Fruit fly (Drosophila melanogaster) whole organism, embryonic: ENCODE data around the gene Art3.

Source experiments
- Ada2b ChIP-seq: fragments of 200-800 bp; sonication (Bioruptor generic); IDR thresholded peaks from 2 replicates; pipeline ENCODE4 v1.3.6; 2022; ENCODE audit warnings: missing biosample characterization, missing genetic modification characterization
- BtbVII ChIP-seq: fragments of 200-800 bp; sonication (Bioruptor generic); optimal IDR thresholded peaks from 3 replicates; lab custom pipeline; 2017; ENCODE audit warnings: missing biosample characterization, mild to moderate bottlenecking, missing genetic modification characterization
- CG10267 ChIP-seq: fragments of 200-800 bp; sonication (Bioruptor generic); optimal IDR thresholded peaks from 2 replicates; lab custom pipeline; 2018; ENCODE audit warnings: missing biosample characterization, mild to moderate bottlenecking, missing genetic modification characterization, moderate library complexity
- CG10274 ChIP-seq: fragments of 200-800 bp; sonication (Bioruptor generic); optimal IDR thresholded peaks from 3 replicates; lab custom pipeline; 2017; ENCODE audit warnings: missing biosample characterization, mild to moderate bottlenecking, missing genetic modification characterization
- CG11247 ChIP-seq: fragments of 200-800 bp; sonication (Bioruptor generic); IDR thresholded peaks from 2 replicates; pipeline ENCODE4 v1.3.6; 2022; ENCODE audit warnings: missing biosample characterization, missing genetic modification characterization
- CG11398 ChIP-seq: fragments of 200-800 bp; sonication (Bioruptor generic); optimal IDR thresholded peaks from 2 replicates; lab custom pipeline; 2016; ENCODE audit warnings: missing biosample characterization, missing genetic modification characterization
- CG12391 ChIP-seq: fragments of 200-800 bp; sonication (Bioruptor generic); optimal IDR thresholded peaks from 3 replicates; lab custom pipeline; 2018; ENCODE audit warnings: missing biosample characterization, mild to moderate bottlenecking, missing genetic modification characterization, moderate library complexity
- CG13123 ChIP-seq: fragments of 200-800 bp; sonication (Bioruptor generic); optimal IDR thresholded peaks from 2 replicates; lab custom pipeline; 2016; ENCODE audit warnings: missing biosample characterization, missing genetic modification characterization
- CG14965 ChIP-seq: fragments of 200-800 bp; sonication (Bioruptor generic); optimal IDR thresholded peaks from 2 replicates; lab custom pipeline; 2016; ENCODE audit warnings: missing biosample characterization, missing genetic modification characterization, borderline replicate concordance
- CG17802 ChIP-seq: fragments of 200-800 bp; sonication (Bioruptor generic); optimal IDR thresholded peaks from 2 replicates; lab custom pipeline; 2018; ENCODE audit warnings: missing biosample characterization, mild to moderate bottlenecking, missing genetic modification characterization, moderate library complexity
- CG17829 ChIP-seq: fragments of 200-800 bp; optimal IDR thresholded peaks from 2 replicates; lab custom pipeline; 2019; ENCODE audit warnings: missing biosample characterization, mild to moderate bottlenecking, missing genetic modification characterization, moderate library complexity
- CG17912 ChIP-seq: fragments of 200-800 bp; sonication (Bioruptor generic); optimal IDR thresholded peaks from 2 replicates; lab custom pipeline; 2018; ENCODE audit warnings: missing biosample characterization, mild to moderate bottlenecking, missing genetic modification characterization
- CG2120 ChIP-seq: fragments of 200-800 bp; sonication (Bioruptor generic); optimal IDR thresholded peaks from 3 replicates; lab custom pipeline; 2016; ENCODE audit warnings: missing biosample characterization, missing genetic modification characterization
- CG2678 ChIP-seq: fragments of 200-800 bp; sonication (Bioruptor generic); optimal IDR thresholded peaks from 3 replicates; lab custom pipeline; 2019; ENCODE audit warnings: missing biosample characterization, mild to moderate bottlenecking, missing genetic modification characterization, moderate library complexity
- CG33213 ChIP-seq: fragments of 200-800 bp; sonication (Bioruptor generic); optimal IDR thresholded peaks from 3 replicates; lab custom pipeline; 2016; ENCODE audit warnings: missing biosample characterization, missing genetic modification characterization
- CG34224 ChIP-seq: fragments of 200-800 bp; sonication (Bioruptor generic); IDR thresholded peaks from 3 replicates; pipeline ENCODE4 v1.3.6; 2022; ENCODE audit warnings: missing biosample characterization, missing genetic modification characterization; ENCODE audit not compliant: partially characterized antibody
- CG4404 ChIP-seq: fragments of 200-800 bp; sonication (Bioruptor generic); IDR thresholded peaks from 2 replicates; pipeline ENCODE4 v1.3.6; 2022; ENCODE audit warnings: missing biosample characterization, missing genetic modification characterization
- CG7839 ChIP-seq: fragments of 200-800 bp; sonication (Bioruptor generic); optimal IDR thresholded peaks from 3 replicates; lab custom pipeline; 2018; ENCODE audit warnings: missing biosample characterization, mild to moderate bottlenecking, missing genetic modification characterization, moderate library complexity
- CG8290 ChIP-seq, 3 experiments: fragments of 200-800 bp; sonication (Bioruptor generic); optimal IDR thresholded peaks; 2 replicates each; lab custom pipeline; 2016 to 2019; ENCODE audit warnings: missing biosample characterization in 3 of 3, missing genetic modification characterization in 3 of 3, mild to moderate bottlenecking in 2 of 3, moderate library complexity in 1 of 3
- HLH54F ChIP-seq: fragments of 200-800 bp; sonication (Bioruptor generic); optimal IDR thresholded peaks from 3 replicates; lab custom pipeline; 2016; ENCODE audit warnings: missing biosample characterization, missing genetic modification characterization
- Hr39 ChIP-seq: fragments of >200 bp; optimal IDR thresholded peaks from 2 replicates; lab custom pipeline; 2017
- Hr51 ChIP-seq, 2 experiments: fragments of 200-800 bp; sonication (Bioruptor generic); optimal IDR thresholded peaks; 2 replicates in 1 of 2; 3 replicates in 1 of 2; lab custom pipeline; 2016 to 2018; ENCODE audit warnings: missing biosample characterization in 2 of 2, missing genetic modification characterization in 2 of 2, mild to moderate bottlenecking in 1 of 2, moderate library complexity in 1 of 2
- Hr78 ChIP-seq, 2 experiments: fragments of 200-800 bp in 1 of 2; fragments of >200 bp in 1 of 2; sonication (Bioruptor generic) in 1 of 2; optimal IDR thresholded peaks; 2 replicates each; lab custom pipeline; 2017 to 2019; ENCODE audit warnings: missing biosample characterization in 2 of 2, missing genetic modification characterization in 2 of 2, mild to moderate bottlenecking in 1 of 2, moderate library complexity in 1 of 2
- Kr ChIP-seq: fragments of 200-800 bp; sonication (Bioruptor generic); optimal IDR thresholded peaks from 2 replicates; lab custom pipeline; 2017; ENCODE audit warnings: missing biosample characterization, mild to moderate bottlenecking, missing genetic modification characterization
- Meics ChIP-seq: fragments of 200-800 bp; sonication (Bioruptor generic); optimal IDR thresholded peaks from 2 replicates; lab custom pipeline; 2017; ENCODE audit warnings: missing biosample characterization, mild to moderate bottlenecking, missing genetic modification characterization
- NC2β ChIP-seq: fragments of 200-800 bp; sonication (Bioruptor generic); optimal IDR thresholded peaks from 2 replicates; lab custom pipeline; 2016; ENCODE audit warnings: missing biosample characterization, missing genetic modification characterization
- Nf-YC ChIP-seq: fragments of 200-800 bp; optimal IDR thresholded peaks from 3 replicates; lab custom pipeline; 2019; ENCODE audit warnings: missing biosample characterization, mild to moderate bottlenecking, missing genetic modification characterization, moderate library complexity
- Spps ChIP-seq: fragments of 200-800 bp; sonication (Bioruptor generic); optimal IDR thresholded peaks from 2 replicates; lab custom pipeline; 2018; ENCODE audit warnings: missing biosample characterization, mild to moderate bottlenecking, missing genetic modification characterization
- Vsx1 ChIP-seq: fragments of 200-800 bp; sonication (Bioruptor generic); optimal IDR thresholded peaks from 2 replicates; lab custom pipeline; 2017; ENCODE audit warnings: missing biosample characterization, mild to moderate bottlenecking, missing genetic modification characterization, missing genetic modification reagents
- Xrp1 ChIP-seq: fragments of 200-800 bp; sonication (Bioruptor generic); IDR thresholded peaks from 2 replicates; pipeline ENCODE4 v1.3.6; 2022; ENCODE audit warnings: missing biosample characterization, missing genetic modification characterization
- YL-1 ChIP-seq: fragments of 200-800 bp; sonication (Bioruptor generic); optimal IDR thresholded peaks from 3 replicates; lab custom pipeline; 2017; ENCODE audit warnings: missing biosample characterization, mild to moderate bottlenecking, missing genetic modification characterization
- az2 ChIP-seq: fragments of 200-800 bp; sonication (Bioruptor generic); optimal IDR thresholded peaks from 3 replicates; lab custom pipeline; 2016; ENCODE audit warnings: missing biosample characterization, missing genetic modification characterization
- chn ChIP-seq: fragments of 200-800 bp; sonication (Bioruptor generic); optimal IDR thresholded peaks from 2 replicates; lab custom pipeline; 2016; ENCODE audit warnings: missing biosample characterization, missing genetic modification characterization
- fu2 ChIP-seq: fragments of 200-800 bp; sonication (Bioruptor generic); optimal IDR thresholded peaks from 2 replicates; lab custom pipeline; 2016; ENCODE audit warnings: missing biosample characterization, missing genetic modification characterization
- hth ChIP-seq: fragments of >200 bp; optimal IDR thresholded peaks from 2 replicates; lab custom pipeline; 2017; ENCODE audit warnings: inconsistent platforms
- mam ChIP-seq: fragments of 200-800 bp; sonication (Bioruptor generic); optimal IDR thresholded peaks from 3 replicates; lab custom pipeline; 2016; ENCODE audit warnings: missing biosample characterization, missing genetic modification characterization
- nmo ChIP-seq: fragments of 200-800 bp; sonication (Bioruptor generic); optimal IDR thresholded peaks from 2 replicates; lab custom pipeline; 2018; ENCODE audit warnings: missing biosample characterization, mild to moderate bottlenecking, missing genetic modification characterization, moderate library complexity
- odd ChIP-seq: fragments of 200-800 bp; sonication (Bioruptor generic); optimal IDR thresholded peaks from 2 replicates; lab custom pipeline; 2017; ENCODE audit warnings: missing biosample characterization, mild to moderate bottlenecking, missing genetic modification characterization
- org-1 ChIP-seq: fragments of 200-800 bp; sonication (Bioruptor generic); optimal IDR thresholded peaks from 2 replicates; lab custom pipeline; 2017; ENCODE audit warnings: missing biosample characterization, missing genetic modification characterization
- pan ChIP-seq, 4 experiments: fragments of >200 bp in 3 of 4; fragments of 200-800 bp in 1 of 4; sonication (Bioruptor generic) in 1 of 4; optimal IDR thresholded peaks in 3 of 4; IDR thresholded peaks in 1 of 4; 2 replicates each; pipeline versions ENCODE4 v1.3.6 to Lab custom; 2017 to 2022; ENCODE audit warnings: missing biosample characterization in 2 of 4, missing genetic modification characterization in 2 of 4, mixed read lengths in 1 of 4
- pros ChIP-seq: fragments of 200-800 bp; sonication (Bioruptor generic); optimal IDR thresholded peaks from 3 replicates; lab custom pipeline; 2019; ENCODE audit warnings: missing biosample characterization, mild to moderate bottlenecking, missing genetic modification characterization, moderate library complexity
- repo ChIP-seq: fragments of 200-800 bp; sonication (Bioruptor generic); optimal IDR thresholded peaks from 2 replicates; lab custom pipeline; 2016; ENCODE audit warnings: missing biosample characterization, missing genetic modification characterization
- sug ChIP-seq: fragments of 200-800 bp; optimal IDR thresholded peaks from 2 replicates; lab custom pipeline; 2019; ENCODE audit warnings: missing biosample characterization, mild to moderate bottlenecking, missing genetic modification characterization, moderate library complexity
- tll ChIP-seq, 2 experiments: fragments of 200-800 bp in 1 of 2; fragments of >200 bp in 1 of 2; sonication (Bioruptor generic) in 1 of 2; optimal IDR thresholded peaks; 2 replicates each; lab custom pipeline; 2017 to 2019; ENCODE audit warnings: missing biosample characterization in 2 of 2, missing genetic modification characterization in 2 of 2, mild to moderate bottlenecking in 1 of 2, moderate library complexity in 1 of 2
- trh ChIP-seq: fragments of 200-800 bp; sonication (Bioruptor generic); optimal IDR thresholded peaks from 2 replicates; lab custom pipeline; 2016; ENCODE audit warnings: missing biosample characterization, missing genetic modification characterization
- unc-4 ChIP-seq: fragments of 200-800 bp; sonication (Bioruptor generic); IDR thresholded peaks from 2 replicates; pipeline ENCODE4 v1.3.6; 2022; ENCODE audit warnings: missing biosample characterization, missing genetic modification characterization; ENCODE audit not compliant: partially characterized antibody
- unpg ChIP-seq: fragments of 200-800 bp; sonication (Bioruptor generic); optimal IDR thresholded peaks from 3 replicates; lab custom pipeline; 2018; ENCODE audit warnings: missing biosample characterization, mild to moderate bottlenecking, missing genetic modification characterization, moderate library complexity

Gene Art3

dm6 chr3R:15218824-15219576, 10.2 kb downstream of the Art3 start, which contains the start of the genes SIDL and CG12241 (continued):
- TF ChIP-seq org-1 (GFP tag; lab: Kevin White, UChicago) (peak; percentile 11), Hr39 (no peak), trh (GFP tag; lab: Kevin White, UChicago) (peak; percentile 66), CG10274 (peak; percentile 41), CG7839 (tag; lab: Kevin White, UChicago) (no peak), fu2 (GFP tag; lab: Kevin White, UChicago) (peak; percentile 19), CG34224 (peak; percentile 21; the same call in 1 of the 3 replicates), tll (GFP tag; optimal IDR thresholded peaks at IDR 0.05; lab: Kevin White, UChicago) (no peak), pros (GFP tag; lab: Kevin White, UChicago) (no peak), CG4404 (GFP tag; lab: Robert Waterston, UW) (peak; percentile 86), Kr (GFP tag; lab: Kevin White, UChicago) (no peak), mam (GFP tag; lab: Kevin White, UChicago) (peak; percentile 92), CG17802 (tag; lab: Kevin White, UChicago) (peak; percentile 42), BtbVII (peak; percentile 82), pan (optimal IDR thresholded peaks at IDR 0.05; lab: Kevin White, UChicago) (no peak), pan (GFP tag; optimal IDR thresholded peaks at IDR 0.05 in 1 of 2, IDR thresholded peaks at IDR 0.05 in 1 of 2) (peak in 1 of 2 experiments; percentile 96), odd (GFP tag; lab: Kevin White, UChicago) (no peak), CG13123 (GFP tag; lab: Kevin White, UChicago) (peak; percentile 18), az2 (GFP tag; lab: Kevin White, UChicago) (peak; percentile 61), HLH54F (GFP tag; lab: Kevin White, UChicago) (peak; percentile 59), repo (peak; percentile 46), Spps (tag; lab: Kevin White, UChicago) (peak; percentile 31), Xrp1 (peak; percentile 89), hth (lab: Kevin White, UChicago) (no peak), NC2β (GFP tag; lab: Kevin White, UChicago) (peak; percentile 57), YL-1 (GFP tag; lab: Kevin White, UChicago) (peak; percentile 43), unc-4 (0 out of 2 replicates have a peak, but pooled peaks have one; percentile 44), CG33213 (GFP tag; lab: Kevin White, UChicago) (peak; percentile 59), Hr51 (GFP tag; optimal IDR thresholded peaks at IDR 0.05; lab: Kevin White, UChicago) (peak in 1 of 2 experiments; percentile 43), Nf-YC (tag; lab: Kevin White, UChicago) (peak; percentile 65), CG8290 (GFP tag; optimal IDR thresholded peaks at IDR 0.05; lab: Kevin White, UChicago) (no peak), CG8290 (tag; optimal IDR thresholded peaks at IDR 0.05; lab: Kevin White, UChicago) (no peak), CG10267 (tag; lab: Kevin White, UChicago) (peak; percentile 80), CG2678 (tag; lab: Kevin White, UChicago) (peak; percentile 92), unpg (GFP tag; lab: Kevin White, UChicago) (peak; percentile 66), chn (GFP tag; lab: Kevin White, UChicago) (peak; percentile 74), CG14965 (no peak), sug (tag; lab: Kevin White, UChicago) (peak; percentile 75), CG17912 (no peak), CG17829 (tag; lab: Kevin White, UChicago) (peak; percentile 86), CG12391 (peak; percentile 72), CG11247 (peak; percentile 92), Meics (GFP tag; lab: Kevin White, UChicago) (peak; percentile 90), CG2120 (GFP tag; lab: Kevin White, UChicago) (peak; percentile 84), Vsx1 (peak; percentile 96), nmo (GFP tag; lab: Kevin White, UChicago) (peak; percentile 93), Hr78 (GFP tag; optimal IDR thresholded peaks at IDR 0.05; lab: Kevin White, UChicago) (no peak), CG11398 (no peak), Ada2b (GFP tag; lab: Robert Waterston, UW) (peak; percentile 94)
